Worm (Caenorhabditis elegans) whole organism, midembryonic: ENCODE measurements around the gene clc-12.

Experiments
- T22C8.4 ChIP-seq: fragments of 200-800 bp; sonication (Bioruptor generic); IDR thresholded peaks from 2 replicates; pipeline ENCODE4 v1.3.6; 2022; ENCODE audit warnings: missing genetic modification characterization, missing compliant biosample characterization
- flt-1 ChIP-seq: fragments of 200-800 bp; sonication (Bioruptor generic); IDR thresholded peaks from 2 replicates; pipeline ENCODE4 v1.3.6; 2022; ENCODE audit warnings: missing genetic modification characterization, missing compliant biosample characterization
- klf-2 ChIP-seq: fragments of 200-800 bp; sonication (Bioruptor generic); conservative IDR thresholded peaks from 2 replicates; pipeline ENCODE4 v1.3.6; 2022; ENCODE audit warnings: missing genetic modification reagents, missing genetic modification characterization, missing compliant biosample characterization
- med-1 ChIP-seq: sonication (generic microtip); optimal IDR thresholded peaks from 2 replicates; lab custom pipeline; 2017; ENCODE audit warnings: missing genetic modification characterization, mild to moderate bottlenecking, missing compliant biosample characterization, antibody characterized with exemption, missing genetic modification reagents; ENCODE audit not compliant: insufficient read depth
- ref-1 ChIP-seq: fragments of 200-800 bp; sonication (Bioruptor generic); conservative IDR thresholded peaks from 2 replicates; pipeline ENCODE4 v1.3.6; 2022; ENCODE audit warnings: missing genetic modification reagents, missing genetic modification characterization, missing compliant biosample characterization
- tab-1 ChIP-seq: fragments of 200-800 bp; sonication (Bioruptor generic); IDR thresholded peaks from 2 replicates; pipeline ENCODE4 v1.3.6; 2022; ENCODE audit warnings: missing genetic modification characterization, missing compliant biosample characterization
- ztf-23 ChIP-seq: fragments of 200-800 bp; sonication (Bioruptor generic); IDR thresholded peaks from 2 replicates; pipeline ENCODE4 v1.3.6; 2022; ENCODE audit warnings: missing genetic modification reagents, missing genetic modification characterization, missing compliant biosample characterization

- no peak for TF ChIP-seq T22C8.4 (GFP tag; lab: Robert Waterston, UW)
- TF ChIP-seq tab-1 (GFP tag; lab: Robert Waterston, UW) = no peak
- no peak for TF ChIP-seq klf-2
- TF ChIP-seq ztf-23 (GFP tag; lab: Robert Waterston, UW) = no peak
- no peak for TF ChIP-seq med-1 (GFP tag; lab: Kevin White, UChicago)
- no peak for TF ChIP-seq flt-1 (GFP tag; lab: Robert Waterston, UW)
- no peak for TF ChIP-seq ref-1
Observed at ce11 chrV:16973338-16973737, 35.9 kb downstream of the clc-12 start.
